Fruit fly (Drosophila melanogaster) whole organism, embryonic: ENCODE data around the gene ovm.

Source experiments
- Bteb2 ChIP-seq: fragments of 200-800 bp; sonication (Bioruptor generic); optimal IDR thresholded peaks from 2 replicates; lab custom pipeline; 2016; ENCODE audit warnings: missing biosample characterization, missing genetic modification characterization
- CG10654 ChIP-seq: fragments of 200-800 bp; sonication (Bioruptor generic); optimal IDR thresholded peaks from 2 replicates; lab custom pipeline; 2016; ENCODE audit warnings: missing biosample characterization, missing genetic modification characterization
- CG11456 ChIP-seq: fragments of 200-800 bp; sonication (Bioruptor generic); IDR thresholded peaks from 3 replicates; pipeline ENCODE4 v1.3.6; 2022; ENCODE audit warnings: missing biosample characterization, missing genetic modification characterization
- CG11723 ChIP-seq: fragments of 200-800 bp; sonication (Bioruptor generic); optimal IDR thresholded peaks from 2 replicates; lab custom pipeline; 2017; ENCODE audit warnings: missing biosample characterization, mild to moderate bottlenecking, missing genetic modification characterization
- CG12071 ChIP-seq: fragments of 200-800 bp; sonication (Bioruptor generic); optimal IDR thresholded peaks from 3 replicates; lab custom pipeline; 2018; ENCODE audit warnings: missing biosample characterization, mild to moderate bottlenecking, missing genetic modification characterization
- CG12942 ChIP-seq: fragments of 200-800 bp; sonication (Bioruptor generic); optimal IDR thresholded peaks from 3 replicates; lab custom pipeline; 2016; ENCODE audit warnings: missing biosample characterization, missing genetic modification characterization
- CG13123 ChIP-seq: fragments of 200-800 bp; sonication (Bioruptor generic); optimal IDR thresholded peaks from 2 replicates; lab custom pipeline; 2016; ENCODE audit warnings: missing biosample characterization, missing genetic modification characterization
- CG15696 ChIP-seq: fragments of 200-800 bp; sonication (Bioruptor generic); optimal IDR thresholded peaks from 2 replicates; lab custom pipeline; 2019; ENCODE audit warnings: missing biosample characterization, mild to moderate bottlenecking, missing genetic modification characterization, moderate library complexity
- CG17186 ChIP-seq: fragments of 200-800 bp; sonication (Bioruptor generic); optimal IDR thresholded peaks from 3 replicates; lab custom pipeline; 2017; ENCODE audit warnings: missing biosample characterization, missing genetic modification reagents, missing genetic modification characterization
- CG17328 ChIP-seq: fragments of 200-800 bp; sonication (Bioruptor generic); IDR thresholded peaks from 2 replicates; pipeline ENCODE4 v1.3.6; 2022; ENCODE audit warnings: missing biosample characterization, missing genetic modification characterization
- CG1792 ChIP-seq: fragments of 200-800 bp; sonication (Bioruptor generic); optimal IDR thresholded peaks from 2 replicates; lab custom pipeline; 2016; ENCODE audit warnings: missing biosample characterization, missing genetic modification characterization
- CG1832 ChIP-seq: fragments of 200-800 bp; sonication (Bioruptor generic); optimal IDR thresholded peaks from 2 replicates; lab custom pipeline; 2017; ENCODE audit warnings: missing biosample characterization, mild to moderate bottlenecking, missing genetic modification characterization, inconsistent platforms
- CG30020 ChIP-seq: fragments of 200-800 bp; optimal IDR thresholded peaks from 2 replicates; lab custom pipeline; 2019; ENCODE audit warnings: missing biosample characterization, mild to moderate bottlenecking, missing genetic modification characterization, moderate library complexity
- CG32772 ChIP-seq: fragments of 200-800 bp; sonication (Bioruptor generic); IDR thresholded peaks from 2 replicates; pipeline ENCODE4 v1.3.6; 2022; ENCODE audit warnings: missing biosample characterization, missing genetic modification characterization
- CG33557 ChIP-seq: fragments of 200-800 bp; sonication (Bioruptor generic); optimal IDR thresholded peaks from 2 replicates; lab custom pipeline; 2019; ENCODE audit warnings: missing biosample characterization, mild to moderate bottlenecking, missing genetic modification characterization, moderate library complexity
- CG34422 ChIP-seq: fragments of 200-800 bp; sonication (Bioruptor generic); IDR thresholded peaks from 3 replicates; pipeline ENCODE4 v1.3.6; 2022; ENCODE audit warnings: missing biosample characterization, missing genetic modification characterization
- CG3726 ChIP-seq: fragments of 200-800 bp; sonication (Bioruptor generic); IDR thresholded peaks from 3 replicates; pipeline ENCODE4, ENCODE4 v1.3.6; 2022; ENCODE audit warnings: missing biosample characterization, missing genetic modification characterization
- CG4328 ChIP-seq: fragments of 200-800 bp; sonication (Bioruptor generic); optimal IDR thresholded peaks from 3 replicates; lab custom pipeline; 2017; ENCODE audit warnings: missing biosample characterization, missing genetic modification reagents, missing genetic modification characterization
- CG4617 ChIP-seq: fragments of 200-800 bp; sonication (Bioruptor generic); optimal IDR thresholded peaks from 3 replicates; lab custom pipeline; 2016; ENCODE audit warnings: missing biosample characterization, missing genetic modification characterization, borderline replicate concordance
- CG8089 ChIP-seq: fragments of 200-800 bp; sonication (Bioruptor generic); optimal IDR thresholded peaks from 3 replicates; lab custom pipeline; 2016; ENCODE audit warnings: missing biosample characterization, missing genetic modification characterization
- CG9797 ChIP-seq: fragments of 200-800 bp; sonication (Bioruptor generic); optimal IDR thresholded peaks from 3 replicates; lab custom pipeline; 2018; ENCODE audit warnings: missing biosample characterization, mild to moderate bottlenecking, missing genetic modification characterization
- CHES-1-like ChIP-seq: fragments of 200-800 bp; sonication (Bioruptor generic); optimal IDR thresholded peaks from 2 replicates; lab custom pipeline; 2016; ENCODE audit warnings: missing biosample characterization, missing genetic modification characterization
- Dad ChIP-seq: fragments of 200-800 bp; sonication (Bioruptor generic); optimal IDR thresholded peaks from 3 replicates; lab custom pipeline; 2016; ENCODE audit warnings: missing biosample characterization, missing genetic modification characterization
- Dref ChIP-seq: fragments of 200-800 bp; sonication (Bioruptor generic); IDR thresholded peaks from 2 replicates; pipeline ENCODE4 v1.3.6; 2022; ENCODE audit warnings: missing biosample characterization, missing genetic modification characterization
- Drgx ChIP-seq: fragments of 200-800 bp; sonication (Bioruptor generic); IDR thresholded peaks from 2 replicates; pipeline ENCODE4 v1.3.6; 2022; ENCODE audit warnings: missing biosample characterization, missing genetic modification characterization
- Hand ChIP-seq: fragments of 200-800 bp; sonication (Bioruptor generic); optimal IDR thresholded peaks from 2 replicates; lab custom pipeline; 2017; ENCODE audit warnings: mild to moderate bottlenecking, missing biosample characterization, missing genetic modification reagents, missing genetic modification characterization
- Hr51 ChIP-seq, 2 experiments: fragments of 200-800 bp; sonication (Bioruptor generic); optimal IDR thresholded peaks; 2 replicates in 1 of 2; 3 replicates in 1 of 2; lab custom pipeline; 2016 to 2018; ENCODE audit warnings: missing biosample characterization in 2 of 2, missing genetic modification characterization in 2 of 2, mild to moderate bottlenecking in 1 of 2, moderate library complexity in 1 of 2
- Jarid2 ChIP-seq: fragments of 200-800 bp; sonication (Bioruptor generic); optimal IDR thresholded peaks from 3 replicates; lab custom pipeline; 2017; ENCODE audit warnings: mild to moderate bottlenecking, missing biosample characterization, missing genetic modification reagents, missing genetic modification characterization
- Lim3 ChIP-seq: fragments of 200-800 bp; sonication (Bioruptor generic); IDR thresholded peaks from 2 replicates; pipeline ENCODE4 v1.3.6; 2022; ENCODE audit warnings: missing biosample characterization, missing genetic modification characterization
- Mrtf ChIP-seq: fragments of 200-800 bp; sonication (Bioruptor generic); IDR thresholded peaks from 3 replicates; pipeline ENCODE4 v1.3.6; 2022; ENCODE audit warnings: missing biosample characterization, missing genetic modification characterization
- NC2α ChIP-seq: fragments of 200-800 bp; sonication (Bioruptor generic); optimal IDR thresholded peaks from 2 replicates; lab custom pipeline; 2016; ENCODE audit warnings: missing biosample characterization, missing genetic modification characterization
- Optix ChIP-seq: fragments of 200-800 bp; sonication (Bioruptor generic); IDR thresholded peaks from 3 replicates; pipeline ENCODE4 v1.3.6; 2022; ENCODE audit warnings: missing biosample characterization, missing genetic modification characterization
- Rx ChIP-seq: fragments of 200-800 bp; sonication (Bioruptor generic); IDR thresholded peaks from 2 replicates; pipeline ENCODE4 v1.3.6; 2022; ENCODE audit warnings: missing biosample characterization, missing genetic modification characterization
- abd-A ChIP-seq: fragments of 200-800 bp; sonication (Bioruptor generic); optimal IDR thresholded peaks from 3 replicates; lab custom pipeline; 2019; ENCODE audit warnings: missing biosample characterization, mild to moderate bottlenecking, missing genetic modification characterization, moderate library complexity
- al ChIP-seq: fragments of 200-800 bp; sonication (Bioruptor generic); IDR thresholded peaks from 2 replicates; pipeline ENCODE4 v1.3.6; 2022; ENCODE audit warnings: missing biosample characterization, missing genetic modification characterization
- az2 ChIP-seq: fragments of 200-800 bp; sonication (Bioruptor generic); optimal IDR thresholded peaks from 3 replicates; lab custom pipeline; 2016; ENCODE audit warnings: missing biosample characterization, missing genetic modification characterization
- crc ChIP-seq: fragments of 200-800 bp; sonication (Bioruptor generic); optimal IDR thresholded peaks from 2 replicates; lab custom pipeline; 2016; ENCODE audit warnings: missing biosample characterization, missing genetic modification characterization
- cwo ChIP-seq: fragments of 200-800 bp; sonication (Bioruptor generic); optimal IDR thresholded peaks from 3 replicates; lab custom pipeline; 2017; ENCODE audit warnings: missing biosample characterization, missing genetic modification characterization, mild to moderate bottlenecking, moderate library complexity, missing genetic modification reagents
- dysf ChIP-seq: fragments of 200-800 bp; sonication (Bioruptor generic); IDR thresholded peaks from 3 replicates; pipeline ENCODE4 v1.3.6; 2022; ENCODE audit warnings: missing biosample characterization, missing genetic modification characterization
- ems ChIP-seq: fragments of 200-800 bp; sonication (Bioruptor generic); optimal IDR thresholded peaks from 3 replicates; lab custom pipeline; 2016; ENCODE audit warnings: missing biosample characterization, missing genetic modification characterization
- exex ChIP-seq: fragments of 200-800 bp; sonication (Bioruptor generic); optimal IDR thresholded peaks from 4 replicates; lab custom pipeline; 2018; ENCODE audit warnings: missing biosample characterization, mild to moderate bottlenecking, missing genetic modification characterization, moderate library complexity
- gcm ChIP-seq: fragments of 200-800 bp; sonication (Bioruptor generic); optimal IDR thresholded peaks from 2 replicates; lab custom pipeline; 2019; ENCODE audit warnings: missing biosample characterization, mild to moderate bottlenecking, missing genetic modification characterization, moderate library complexity
- hth ChIP-seq: fragments of >200 bp; optimal IDR thresholded peaks from 2 replicates; lab custom pipeline; 2017; ENCODE audit warnings: inconsistent platforms
- knrl ChIP-seq: fragments of 200-800 bp; sonication (Bioruptor generic); IDR thresholded peaks from 3 replicates; pipeline ENCODE4 v1.3.6; 2022; ENCODE audit warnings: missing biosample characterization, missing genetic modification characterization; ENCODE audit not compliant: partially characterized antibody
- pfk ChIP-seq: fragments of 200-800 bp; sonication (Bioruptor generic); optimal IDR thresholded peaks from 2 replicates; lab custom pipeline; 2018; ENCODE audit warnings: missing biosample characterization, mild to moderate bottlenecking, missing genetic modification characterization, moderate library complexity
- pho ChIP-seq: fragments of 200-800 bp; sonication (Bioruptor generic); optimal IDR thresholded peaks from 2 replicates; lab custom pipeline; 2016; ENCODE audit warnings: missing biosample characterization, missing genetic modification characterization
- ranshi ChIP-seq: fragments of 200-800 bp; sonication (Bioruptor generic); IDR thresholded peaks from 2 replicates; pipeline ENCODE4 v1.3.6; 2022; ENCODE audit warnings: missing biosample characterization, missing genetic modification characterization
- run ChIP-seq: fragments of 200-800 bp; sonication (Bioruptor generic); optimal IDR thresholded peaks from 3 replicates; lab custom pipeline; 2018; ENCODE audit warnings: missing biosample characterization, mild to moderate bottlenecking, missing genetic modification characterization
- sim ChIP-seq: fragments of 200-800 bp; sonication (Bioruptor generic); IDR thresholded peaks from 2 replicates; pipeline ENCODE4 v1.3.6; 2022; ENCODE audit warnings: missing biosample characterization, missing genetic modification characterization
- sisA ChIP-seq: fragments of 200-800 bp; sonication (Bioruptor generic); IDR thresholded peaks from 2 replicates; pipeline ENCODE4 v1.3.6; 2022; ENCODE audit warnings: missing biosample characterization, missing genetic modification characterization
- sug ChIP-seq: fragments of 200-800 bp; optimal IDR thresholded peaks from 2 replicates; lab custom pipeline; 2019; ENCODE audit warnings: missing biosample characterization, mild to moderate bottlenecking, missing genetic modification characterization, moderate library complexity
- tgo ChIP-seq: fragments of 200-800 bp; sonication (Bioruptor generic); IDR thresholded peaks from 3 replicates; pipeline ENCODE4 v1.3.6; 2022; ENCODE audit warnings: missing biosample characterization, missing genetic modification characterization

ovm gene

dm6 chr2L:158649-159257, 18.0 kb upstream of the ovm start, which contains the start of the genes CG33635 and spen (continued):
- TF ChIP-seq ranshi (GFP tag; lab: Robert Waterston, UW) (no peak), CG34422 (GFP tag; lab: Robert Waterston, UW) (no peak), Drgx (no peak), CG9797 (peak; percentile 96), CG12942 (GFP tag; lab: Kevin White, UChicago) (no peak), CG1832 (no peak), knrl (GFP tag; lab: Robert Waterston, UW) (no peak), abd-A (peak; percentile 86), Optix (GFP tag; lab: Robert Waterston, UW) (no peak), Hand (GFP tag; lab: Kevin White, UChicago) (no peak), CG11723 (GFP tag; lab: Kevin White, UChicago) (peak; percentile 28), Bteb2 (peak; percentile 36), CG4617 (GFP tag; lab: Kevin White, UChicago) (peak; percentile 13), CG12071 (GFP tag; lab: Kevin White, UChicago) (peak; percentile 20), al (no peak), Dad (GFP tag; lab: Kevin White, UChicago) (no peak), Rx (GFP tag; lab: Robert Waterston, UW) (no peak), sim (GFP tag; lab: Robert Waterston, UW) (no peak), CG1792 (GFP tag; lab: Kevin White, UChicago) (no peak), CG3726 (GFP tag; lab: Robert Waterston, UW) (no peak), Dref (no peak), sisA (GFP tag; lab: Robert Waterston, UW) (no peak), exex (peak; percentile 61), pho (GFP tag; lab: Kevin White, UChicago) (peak; percentile 29), gcm (GFP tag; lab: Kevin White, UChicago) (no peak), CG32772 (GFP tag; lab: Robert Waterston, UW) (no peak), Jarid2 (GFP tag; lab: Kevin White, UChicago) (peak; percentile 96), CG11456 (GFP tag; lab: Robert Waterston, UW) (no peak), CG30020 (tag; lab: Kevin White, UChicago) (peak; percentile 80), Hr51 (GFP tag; optimal IDR thresholded peaks at IDR 0.05; lab: Kevin White, UChicago) (peak in 1 of 2 experiments; percentile 23), Mrtf (GFP tag; lab: Robert Waterston, UW) (no peak), sug (tag; lab: Kevin White, UChicago) (peak; percentile 51), dysf (GFP tag; lab: Robert Waterston, UW) (no peak), run (tag; lab: Kevin White, UChicago) (peak; percentile 66), az2 (GFP tag; lab: Kevin White, UChicago) (no peak), tgo (GFP tag; lab: Robert Waterston, UW) (no peak), CG17186 (GFP tag; lab: Kevin White, UChicago) (peak; percentile 97), CG13123 (no peak), ems (GFP tag; lab: Kevin White, UChicago) (peak; percentile 37), cwo (GFP tag; lab: Kevin White, UChicago) (peak; percentile 19), CG8089 (no peak), pfk (GFP tag; lab: Kevin White, UChicago) (peak; percentile 51), hth (lab: Kevin White, UChicago) (no peak), CG4328 (no peak), CG33557 (no peak), CG15696 (tag; lab: Kevin White, UChicago) (no peak), CG17328 (GFP tag; lab: Robert Waterston, UW) (no peak), CG10654 (no peak), Lim3 (no peak), crc (no peak), CHES-1-like (peak; percentile 65), NC2α (GFP tag; lab: Kevin White, UChicago) (no peak)
